Worm (Caenorhabditis elegans) whole organism, late embryonic: Measurements from ENCODE around the gene ari-2.

Source experiments
- C08G9.2 ChIP-seq: sonication (generic microtip); optimal IDR thresholded peaks from 2 replicates; lab custom pipeline; 2016; ENCODE audit warnings: mild to moderate bottlenecking, missing genetic modification characterization, moderate library complexity, missing compliant biosample characterization
- F13H6.1 ChIP-seq: sonication (generic microtip); optimal IDR thresholded peaks from 2 replicates; lab custom pipeline; 2016; ENCODE audit warnings: missing genetic modification characterization, missing compliant biosample characterization
- K02D7.2 ChIP-seq: sonication (generic microtip); optimal IDR thresholded peaks from 2 replicates; lab custom pipeline; 2017; ENCODE audit warnings: mild to moderate bottlenecking, missing genetic modification characterization, missing compliant biosample characterization
- K09A11.1 ChIP-seq: sonication (generic microtip); optimal IDR thresholded peaks from 2 replicates; lab custom pipeline; 2017; ENCODE audit warnings: antibody characterized with exemption, mild to moderate bottlenecking, missing genetic modification characterization, missing compliant biosample characterization; ENCODE audit not compliant: insufficient read depth
- ama-1 ChIP-seq: fragments of 150-350 bp; optimal IDR thresholded peaks from 2 replicates; lab custom pipeline; 2014
- ceh-14 ChIP-seq: sonication (generic microtip); optimal IDR thresholded peaks from 2 replicates; lab custom pipeline; 2016; ENCODE audit warnings: missing genotype, missing genetic modification characterization, missing compliant biosample characterization
- ceh-18 ChIP-seq: sonication (generic microtip); optimal IDR thresholded peaks from 2 replicates; lab custom pipeline; 2016; ENCODE audit warnings: missing genetic modification characterization, missing compliant biosample characterization
- ceh-19 ChIP-seq: fragments of 200-800 bp; sonication (Bioruptor generic); optimal IDR thresholded peaks from 2 replicates; lab custom pipeline; 2018; ENCODE audit warnings: mild to moderate bottlenecking, missing genetic modification characterization, missing compliant biosample characterization
- ceh-22 ChIP-seq: sonication (generic microtip); optimal IDR thresholded peaks from 2 replicates; lab custom pipeline; 2017; ENCODE audit warnings: missing biosample characterization, missing genetic modification characterization
- ceh-24 ChIP-seq: sonication (generic microtip); optimal IDR thresholded peaks from 2 replicates; lab custom pipeline; 2016; ENCODE audit warnings: mild to moderate bottlenecking, missing genetic modification characterization, missing compliant biosample characterization
- ceh-30 ChIP-seq: fragments of 150-350 bp; optimal IDR thresholded peaks from 2 replicates; lab custom pipeline; 2014; ENCODE audit warnings: missing biosample characterization, missing genetic modification characterization
- ceh-31 ChIP-seq: sonication (generic microtip); optimal IDR thresholded peaks from 2 replicates; lab custom pipeline; 2016; ENCODE audit warnings: missing genetic modification characterization, missing compliant biosample characterization
- ceh-34 ChIP-seq: sonication (generic microtip); optimal IDR thresholded peaks from 2 replicates; lab custom pipeline; 2016; ENCODE audit warnings: mild to moderate bottlenecking, missing genetic modification characterization, missing compliant biosample characterization
- ceh-45 ChIP-seq: fragments of 200-800 bp; sonication (Bioruptor generic); IDR thresholded peaks from 2 replicates; pipeline ENCODE4 v1.3.6; 2022; ENCODE audit warnings: missing genetic modification reagents, missing genetic modification characterization, missing compliant biosample characterization
- ceh-48 ChIP-seq: sonication (generic microtip); optimal IDR thresholded peaks from 2 replicates; lab custom pipeline; 2016; ENCODE audit warnings: missing genetic modification characterization, inconsistent platforms, missing compliant biosample characterization
- ceh-6 ChIP-seq: fragments of 200-800 bp; sonication (Bioruptor generic); optimal IDR thresholded peaks from 2 replicates; lab custom pipeline; 2018; ENCODE audit warnings: mild to moderate bottlenecking, missing genetic modification characterization, missing compliant biosample characterization
- ceh-9 ChIP-seq: sonication (generic microtip); optimal IDR thresholded peaks from 2 replicates; lab custom pipeline; 2016; ENCODE audit warnings: mild to moderate bottlenecking, missing genetic modification characterization, inconsistent platforms, missing compliant biosample characterization
- che-1 ChIP-seq: sonication (generic microtip); optimal IDR thresholded peaks from 2 replicates; lab custom pipeline; 2016; ENCODE audit warnings: mild to moderate bottlenecking, missing genetic modification characterization, missing compliant biosample characterization
- dve-1 ChIP-seq: sonication (generic microtip); optimal IDR thresholded peaks from 2 replicates; lab custom pipeline; 2017; ENCODE audit warnings: antibody characterized with exemption, mild to moderate bottlenecking, missing genetic modification characterization, missing compliant biosample characterization
- elt-2 ChIP-seq: sonication (generic microtip); optimal IDR thresholded peaks from 2 replicates; lab custom pipeline; 2016; ENCODE audit warnings: missing genetic modification reagents, missing genetic modification characterization, missing compliant biosample characterization
- ets-4 ChIP-seq: sonication (generic microtip); optimal IDR thresholded peaks from 2 replicates; lab custom pipeline; 2016; ENCODE audit warnings: missing genetic modification characterization, missing compliant biosample characterization
- gmeb-2 ChIP-seq: sonication (generic microtip); optimal IDR thresholded peaks from 2 replicates; lab custom pipeline; 2016; ENCODE audit warnings: missing genetic modification characterization, inconsistent platforms, missing compliant biosample characterization
- hlh-13 ChIP-seq: fragments of 200-800 bp; sonication (Bioruptor generic); optimal IDR thresholded peaks from 2 replicates; lab custom pipeline; 2018; ENCODE audit warnings: mild to moderate bottlenecking, missing genetic modification characterization, missing compliant biosample characterization
- madf-2 ChIP-seq: sonication (generic microtip); optimal IDR thresholded peaks from 2 replicates; lab custom pipeline; 2017; ENCODE audit warnings: missing genetic modification characterization, missing compliant biosample characterization
- nfya-1 ChIP-seq: sonication (generic microtip); optimal IDR thresholded peaks from 2 replicates; lab custom pipeline; 2017; ENCODE audit warnings: missing genetic modification characterization, mild to moderate bottlenecking, missing compliant biosample characterization, antibody characterized with exemption, moderate library complexity
- nhr-11 ChIP-seq: fragments of 150-350 bp; optimal IDR thresholded peaks from 2 replicates; lab custom pipeline; 2014; ENCODE audit warnings: missing biosample characterization, missing genetic modification characterization
- nhr-232 ChIP-seq: sonication (generic microtip); optimal IDR thresholded peaks from 2 replicates; lab custom pipeline; 2016; ENCODE audit warnings: missing genetic modification characterization, missing compliant biosample characterization
- npax-4 ChIP-seq: sonication (generic microtip); optimal IDR thresholded peaks from 2 replicates; lab custom pipeline; 2016; ENCODE audit warnings: missing genetic modification characterization, missing compliant biosample characterization
- pat-9 ChIP-seq: fragments of 200-800 bp; sonication (Bioruptor generic); optimal IDR thresholded peaks from 2 replicates; lab custom pipeline; 2018; ENCODE audit warnings: mild to moderate bottlenecking, missing genetic modification characterization, moderate library complexity, missing compliant biosample characterization
- pha-2 ChIP-seq: sonication (generic microtip); optimal IDR thresholded peaks from 2 replicates; lab custom pipeline; 2017; ENCODE audit warnings: mild to moderate bottlenecking, missing genetic modification characterization, missing compliant biosample characterization
- pha-4 ChIP-seq: fragments of 150-350 bp; optimal IDR thresholded peaks from 2 replicates; lab custom pipeline; 2018; ENCODE audit warnings: missing biosample characterization, missing genetic modification reagents, missing genetic modification characterization
- pqm-1 ChIP-seq: sonication (generic microtip); optimal IDR thresholded peaks from 2 replicates; lab custom pipeline; 2016; ENCODE audit warnings: missing genetic modification characterization, missing compliant biosample characterization
- pros-1 ChIP-seq: fragments of 150-350 bp; optimal IDR thresholded peaks from 2 replicates; lab custom pipeline; 2014; ENCODE audit warnings: missing biosample characterization, missing genetic modification reagents, missing genetic modification characterization
- ref-2 ChIP-seq: sonication (generic microtip); optimal IDR thresholded peaks from 2 replicates; lab custom pipeline; 2016; ENCODE audit warnings: missing genetic modification characterization, missing compliant biosample characterization
- rnt-1 ChIP-seq: sonication (generic microtip); optimal IDR thresholded peaks from 2 replicates; lab custom pipeline; 2016; ENCODE audit warnings: missing genetic modification characterization, missing compliant biosample characterization
- sdc-2 ChIP-seq: sonication (generic microtip); optimal IDR thresholded peaks from 2 replicates; lab custom pipeline; 2016; ENCODE audit warnings: missing genotype, missing genetic modification characterization, missing compliant biosample characterization
- sox-2 ChIP-seq: fragments of 200-800 bp; sonication (Bioruptor generic); IDR thresholded peaks from 2 replicates; pipeline ENCODE4 v1.3.6; 2022; ENCODE audit warnings: missing genetic modification reagents, missing genetic modification characterization, missing compliant biosample characterization
- syd-9 ChIP-seq: sonication (generic microtip); optimal IDR thresholded peaks from 2 replicates; lab custom pipeline; 2016; ENCODE audit warnings: mild to moderate bottlenecking, missing genetic modification characterization, moderate library complexity, missing compliant biosample characterization
- tbx-2 ChIP-seq: sonication (generic microtip); optimal IDR thresholded peaks from 2 replicates; lab custom pipeline; 2016; ENCODE audit warnings: missing genetic modification characterization, missing compliant biosample characterization
- unc-3 ChIP-seq, 2 experiments: fragments of 200-800 bp in 1 of 2; sonication (Bioruptor generic) in 1 of 2; sonication (generic microtip) in 1 of 2; conservative IDR thresholded peaks in 1 of 2; optimal IDR thresholded peaks in 1 of 2; 2 replicates each; pipeline versions ENCODE4 v1.3.6 to Lab custom; 2016 to 2022; ENCODE audit warnings: missing compliant biosample characterization in 2 of 2, missing genetic modification characterization in 2 of 2, missing genetic modification reagents in 1 of 2
- unc-86 ChIP-seq: sonication (generic microtip); optimal IDR thresholded peaks from 2 replicates; lab custom pipeline; 2016; ENCODE audit warnings: missing genetic modification characterization, missing compliant biosample characterization
- zip-5 ChIP-seq: sonication (generic microtip); optimal IDR thresholded peaks from 2 replicates; lab custom pipeline; 2016; ENCODE audit warnings: missing genetic modification characterization, missing compliant biosample characterization
- ztf-16 ChIP-seq: sonication (generic microtip); optimal IDR thresholded peaks from 2 replicates; lab custom pipeline; 2017; ENCODE audit warnings: missing genetic modification characterization, missing compliant biosample characterization

Gene ari-2

DNA sequence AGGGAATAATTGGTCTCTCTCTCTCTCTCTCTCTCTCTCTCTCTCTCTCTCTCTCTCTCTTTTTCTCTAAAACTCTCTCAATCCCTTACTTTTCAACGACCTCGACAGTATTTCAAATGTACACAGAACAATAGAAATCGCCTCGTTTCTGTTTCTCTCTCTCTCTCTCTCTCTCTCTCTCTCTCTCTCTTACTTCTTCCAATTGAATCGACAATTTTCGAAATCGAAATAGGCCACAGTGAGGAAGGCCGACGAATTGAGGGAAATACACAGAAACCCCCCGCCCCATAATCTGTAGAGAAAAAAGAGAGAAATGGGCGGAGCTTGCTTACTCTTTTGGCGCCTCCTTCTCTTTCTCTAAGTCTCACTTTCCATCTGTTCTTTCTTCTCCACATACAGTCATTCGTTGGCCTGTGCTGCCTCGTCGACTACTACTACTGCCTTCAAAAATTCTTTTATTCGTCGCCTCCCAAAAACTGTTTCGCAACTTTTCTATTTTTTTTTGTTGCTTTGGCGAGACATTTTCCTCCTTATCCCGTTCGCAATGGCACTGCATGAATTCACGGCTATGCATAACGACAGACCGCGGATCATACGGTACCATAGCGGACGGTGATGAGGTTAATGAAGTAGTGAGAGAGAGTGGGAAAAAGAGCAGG lies 10.7 kb downstream of the ari-2 start:
- TF ChIP-seq gmeb-2 (tag; lab: Kevin White, UChicago) (no peak), hlh-13 (no peak), ceh-45 (GFP tag; lab: Robert Waterston, UW) (no peak), K09A11.1 (tag; lab: Kevin White, UChicago) (no peak), rnt-1 (no peak), pqm-1 (tag; lab: Kevin White, UChicago) (no peak), nfya-1 (peak; percentile 39), zip-5 (tag; lab: Kevin White, UChicago) (no peak), ceh-31 (tag; lab: Kevin White, UChicago) (peak; percentile 36), elt-2 (tag; lab: Kevin White, UChicago) (no peak), ref-2 (peak; percentile 63), ceh-48 (tag; lab: Kevin White, UChicago) (no peak), syd-9 (no peak), ceh-30 (tag; lab: Kevin White, UChicago) (no peak), ceh-34 (tag; lab: Kevin White, UChicago) (no peak), madf-2 (tag; lab: Kevin White, UChicago) (no peak), C08G9.2 (tag; lab: Kevin White, UChicago) (no peak), npax-4 (no peak), ceh-18 (no peak), ceh-24 (tag; lab: Kevin White, UChicago) (no peak), ets-4 (tag; lab: Kevin White, UChicago) (no peak), ztf-16 (tag; lab: Kevin White, UChicago) (no peak), sox-2 (GFP tag; lab: Robert Waterston, UW) (peak; percentile 52; the same call in 1 of the 2 replicates), ceh-22 (tag; lab: Kevin White, UChicago) (no peak), unc-86 (no peak), ceh-19 (no peak), dve-1 (no peak), ceh-9 (tag; lab: Kevin White, UChicago) (no peak), pros-1 (tag; lab: Kevin White, UChicago) (no peak), ceh-6 (GFP tag; lab: Kevin White, UChicago) (no peak), pat-9 (tag; lab: Kevin White, UChicago) (no peak), nhr-11 (no peak), ama-1 (lab: Kevin White, UChicago) (peak; percentile 59), unc-3 (GFP tag; conservative IDR thresholded peaks at IDR 0.05; lab: Robert Waterston, UW) (no peak), unc-3 (tag; optimal IDR thresholded peaks at IDR 0.05; lab: Kevin White, UChicago) (no peak), tbx-2 (tag; lab: Kevin White, UChicago) (no peak), nhr-232 (tag; lab: Kevin White, UChicago) (no peak), K02D7.2 (tag; lab: Kevin White, UChicago) (no peak)

DNA sequence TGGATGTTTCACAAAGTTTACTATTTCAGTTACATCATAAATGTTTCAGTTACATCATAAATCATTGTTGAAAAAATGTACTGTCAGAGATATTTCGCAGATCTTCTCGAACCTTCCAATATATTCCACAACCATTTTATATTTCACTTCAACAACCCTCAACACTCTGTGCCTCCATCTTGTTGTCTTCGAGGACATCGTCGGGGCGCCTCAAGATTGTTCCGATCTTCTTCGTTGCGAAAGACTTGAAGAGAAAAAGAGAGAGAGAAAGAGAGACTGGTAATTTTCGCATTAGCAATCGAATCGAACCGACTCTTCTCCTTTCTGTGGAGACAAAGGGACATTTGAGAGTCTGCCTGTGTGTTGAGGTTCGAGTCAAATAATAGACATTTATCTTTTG lies 12.3 kb downstream of the ari-2 start:
- no peak for TF ChIP-seq ceh-14 (tag; lab: Kevin White, UChicago)
- no peak for TF ChIP-seq F13H6.1 (tag; lab: Kevin White, UChicago)
- TF ChIP-seq ceh-22 (tag; lab: Kevin White, UChicago), result no peak
- no peak for TF ChIP-seq dve-1
- no peak for TF ChIP-seq ceh-9 (tag; lab: Kevin White, UChicago)
- no peak for TF ChIP-seq nhr-11
- no peak for TF ChIP-seq ceh-34 (tag; lab: Kevin White, UChicago)
- TF ChIP-seq ref-2, result no peak
- no peak for TF ChIP-seq sdc-2 (tag; lab: Kevin White, UChicago)
- TF ChIP-seq syd-9, result no peak
- no peak for TF ChIP-seq che-1 (tag; lab: Kevin White, UChicago)
- no peak for TF ChIP-seq ceh-18
- no peak for TF ChIP-seq pat-9 (tag; lab: Kevin White, UChicago)
- no peak for TF ChIP-seq ama-1 (lab: Kevin White, UChicago)
- TF ChIP-seq pha-2, result no peak
- no peak for TF ChIP-seq pha-4 (tag; lab: Kevin White, UChicago)
- TF ChIP-seq npax-4, result no peak
- no peak for TF ChIP-seq ceh-24 (tag; lab: Kevin White, UChicago)
- no peak for TF ChIP-seq ceh-30 (tag; lab: Kevin White, UChicago)
